Worm (Caenorhabditis elegans): ENCODE data around the gene egl-26.

Gene egl-26

DNA sequence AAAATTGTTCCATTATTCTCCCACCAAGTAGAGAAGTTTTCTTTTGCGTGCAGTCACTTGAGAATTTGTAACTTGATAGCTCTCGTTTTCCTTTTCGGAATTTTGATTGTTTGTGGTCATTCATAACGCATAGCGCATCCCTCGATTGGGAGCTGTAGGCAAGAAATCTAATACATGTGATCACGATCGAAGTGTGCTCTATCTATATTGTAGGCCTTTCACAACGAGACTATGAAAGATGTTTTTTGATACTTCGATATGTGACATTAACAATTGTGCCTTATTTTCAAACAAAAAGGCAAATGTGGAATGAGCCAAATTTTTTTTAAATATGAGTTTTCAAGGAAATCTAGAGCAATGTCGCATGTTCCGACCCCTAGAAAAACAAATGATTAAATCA, 6.4 kb downstream of the egl-26 start:
- peak; percentile 51 for TF ChIP-seq ceh-34 (tag; optimal IDR thresholded peaks at IDR 0.05)
- TF ChIP-seq C08G9.2 (tag; optimal IDR thresholded peaks at IDR 0.05), result no peak

DNA sequence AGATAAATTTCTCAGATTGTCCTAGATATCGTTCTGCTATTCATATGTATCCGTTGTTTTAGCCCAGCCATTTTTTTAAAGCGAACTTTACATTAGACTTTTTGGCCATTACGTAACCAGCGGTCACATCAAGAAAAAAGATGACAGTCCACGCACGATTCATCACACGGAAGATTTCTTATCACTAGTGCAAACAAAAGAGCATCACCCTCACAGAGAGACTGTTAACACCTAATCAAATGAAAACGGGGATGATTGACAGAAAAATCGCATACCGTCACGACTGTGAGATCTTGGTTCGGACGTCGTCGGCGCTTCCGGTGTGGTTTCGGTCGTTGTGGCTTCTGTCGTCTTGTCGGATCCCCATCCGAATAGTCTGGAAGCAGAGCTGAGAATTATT, 7.2 kb downstream of the egl-26 start:
- TF ChIP-seq che-1 (tag; optimal IDR thresholded peaks at IDR 0.05) (no peak), ceh-34 (tag; optimal IDR thresholded peaks at IDR 0.05) (no peak), tbx-7 (tag; optimal IDR thresholded peaks at IDR 0.05) (no peak), unc-55 (GFP tag; optimal IDR thresholded peaks at IDR 0.05) (no peak), dve-1 (tag; optimal IDR thresholded peaks at IDR 0.05) (no peak), ceh-30 (tag; optimal IDR thresholded peaks at IDR 0.05) (no peak), ceh-19 (GFP tag; optimal IDR thresholded peaks at IDR 0.05) (no peak)

DNA sequence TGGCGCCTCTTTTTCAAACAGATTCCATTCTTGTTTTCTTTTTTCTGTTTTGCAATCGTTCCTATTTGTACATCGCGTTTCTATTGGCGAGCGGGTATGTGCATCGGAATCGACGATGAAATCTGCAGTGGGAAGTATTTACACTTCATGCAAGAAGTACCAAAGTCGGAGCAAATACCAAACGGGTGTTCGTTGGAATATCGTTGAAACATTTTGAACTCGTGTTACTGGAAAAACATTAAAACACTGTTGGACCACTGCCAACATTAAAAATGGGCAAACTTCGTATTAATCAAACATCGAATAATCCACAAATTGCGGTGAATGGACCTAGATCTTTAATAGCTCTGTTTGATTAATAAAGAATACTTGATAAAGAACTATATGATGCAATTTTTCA, 9.7 kb downstream of the egl-26 start, which contains the start of gene C23H3.9:
Gene C23H3.9 (minus strand): TSS at position 101 of the 400 bp plus-strand sequence.
- no peak for TF ChIP-seq lim-6 (tag; optimal IDR thresholded peaks at IDR 0.05)
- no peak for TF ChIP-seq dmd-4 (tag; optimal IDR thresholded peaks at IDR 0.05; ENCODE audit: borderline replicate concordance)
- TF ChIP-seq ttx-3 (tag; optimal IDR thresholded peaks at IDR 0.05), result no peak
- TF ChIP-seq hlh-6 (tag; optimal IDR thresholded peaks at IDR 0.05), result no peak
- TF ChIP-seq ceh-30 (tag; optimal IDR thresholded peaks at IDR 0.05), result no peak
- TF ChIP-seq syd-9 (tag; optimal IDR thresholded peaks at IDR 0.05), result no peak
- TF ChIP-seq K02D7.2 (tag; optimal IDR thresholded peaks at IDR 0.05), result no peak
- TF ChIP-seq sox-4 (tag; optimal IDR thresholded peaks at IDR 0.05), result no peak
- TF ChIP-seq fax-1 (tag; optimal IDR thresholded peaks at IDR 0.05), result no peak
- TF ChIP-seq nhr-232 (tag; optimal IDR thresholded peaks at IDR 0.05), result no peak
- TF ChIP-seq ztf-16 (tag; optimal IDR thresholded peaks at IDR 0.05), result no peak
- no peak for TF ChIP-seq mec-3 (tag; optimal IDR thresholded peaks at IDR 0.05; ENCODE audit: borderline replicate concordance)
- TF ChIP-seq ceh-45 (GFP tag; IDR thresholded peaks at IDR 0.05), result no peak
- no peak for TF ChIP-seq ahr-1 (tag; optimal IDR thresholded peaks at IDR 0.05)
- no peak for TF ChIP-seq ceh-24 (tag; optimal IDR thresholded peaks at IDR 0.05)
- no peak for TF ChIP-seq C08G9.2 (tag; optimal IDR thresholded peaks at IDR 0.05)
- no peak for TF ChIP-seq ceh-18 (tag; optimal IDR thresholded peaks at IDR 0.05)
- no peak for TF ChIP-seq ceh-6 (GFP tag; optimal IDR thresholded peaks at IDR 0.05)

DNA sequence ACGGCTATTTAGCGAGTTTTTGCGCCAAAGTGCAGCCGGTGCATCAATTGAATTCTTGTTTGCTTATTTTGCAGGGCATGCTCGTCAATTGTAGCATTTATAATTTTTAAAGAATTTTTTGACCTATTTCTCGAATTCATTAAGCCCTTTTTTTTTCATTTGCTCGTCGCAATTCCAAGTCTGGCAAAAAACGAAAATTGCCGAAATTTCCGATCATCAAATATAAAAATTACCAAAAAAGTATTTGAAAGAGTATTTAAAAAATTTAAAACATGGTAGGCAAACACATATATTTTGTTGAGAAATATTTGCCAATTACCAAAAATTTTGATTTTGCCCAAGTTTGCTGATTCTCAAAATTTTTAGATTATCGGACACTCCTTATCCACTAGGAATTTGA, 14.7 kb downstream of the egl-26 start, which contains the start of gene C50D2.6:
Gene C50D2.6 (plus strand): TSS at position 301 of the 400 bp plus-strand sequence.
- no peak for TF ChIP-seq unc-55 (GFP tag; optimal IDR thresholded peaks at IDR 0.05)

DNA sequence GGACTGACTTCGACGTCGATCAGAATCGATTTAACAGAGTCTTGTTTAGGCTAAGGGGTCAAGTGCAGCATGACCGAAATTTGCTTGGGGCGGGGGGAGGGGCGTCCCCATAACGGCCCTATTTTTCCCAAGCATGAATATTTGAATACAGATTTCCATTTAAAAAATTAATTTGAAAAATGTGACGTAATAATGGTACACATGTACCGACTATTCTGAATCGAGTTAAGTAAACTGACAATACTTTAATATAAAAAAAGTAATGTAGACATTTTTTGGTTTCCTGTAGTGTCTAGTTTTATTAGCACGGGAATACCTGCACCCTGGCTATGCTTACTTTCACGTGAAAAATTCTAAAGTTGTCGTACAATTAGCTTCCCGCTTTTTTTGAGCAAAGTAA, 17.3 kb downstream of the egl-26 start:
- no peak for TF ChIP-seq fkh-6 (tag; optimal IDR thresholded peaks at IDR 0.05)
- no peak for TF ChIP-seq ceh-14 (tag; optimal IDR thresholded peaks at IDR 0.05)
- TF ChIP-seq ceh-48 (tag; optimal IDR thresholded peaks at IDR 0.05), result no peak
- no peak for TF ChIP-seq hlh-15 (tag; optimal IDR thresholded peaks at IDR 0.05)
- TF ChIP-seq F13H6.1 (tag; optimal IDR thresholded peaks at IDR 0.05), result no peak
- no peak for TF ChIP-seq pqm-1 (tag; optimal IDR thresholded peaks at IDR 0.05)
- no peak for TF ChIP-seq madf-2 (tag; optimal IDR thresholded peaks at IDR 0.05)
- TF ChIP-seq unc-55 (GFP tag; optimal IDR thresholded peaks at IDR 0.05), result no peak

DNA sequence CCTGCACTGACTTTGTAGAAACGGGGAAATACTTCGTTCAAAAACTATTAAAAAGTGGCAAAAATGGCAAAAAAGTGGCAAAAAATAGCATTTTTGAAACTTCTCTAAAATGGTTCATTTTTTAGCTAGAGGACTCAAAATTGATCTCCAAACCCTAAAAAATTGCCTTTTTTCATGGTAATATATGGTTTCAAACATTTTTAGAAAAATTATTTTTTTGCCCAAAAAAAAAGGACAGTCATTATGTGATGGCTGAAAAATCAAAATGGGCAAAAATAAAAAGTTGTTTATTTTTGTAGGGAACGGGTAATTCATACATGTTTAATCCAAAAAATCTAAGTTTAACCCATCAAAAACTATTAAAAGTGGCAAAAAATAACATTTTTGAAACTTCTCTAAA, 18.5 kb downstream of the egl-26 start:
- TF ChIP-seq pha-2 (tag; optimal IDR thresholded peaks at IDR 0.05), result no peak
- no peak for TF ChIP-seq nfya-1 (tag; optimal IDR thresholded peaks at IDR 0.05)
- TF ChIP-seq elt-2 (tag; optimal IDR thresholded peaks at IDR 0.05), result no peak
- TF ChIP-seq tbx-7 (tag; optimal IDR thresholded peaks at IDR 0.05), result no peak
- no peak for TF ChIP-seq ahr-1 (tag; optimal IDR thresholded peaks at IDR 0.05)
- no peak for TF ChIP-seq odd-2 (tag; optimal IDR thresholded peaks at IDR 0.05)
- TF ChIP-seq ztf-16 (tag; optimal IDR thresholded peaks at IDR 0.05), result no peak
- TF ChIP-seq ttx-3 (tag; optimal IDR thresholded peaks at IDR 0.05), result no peak
- no peak for TF ChIP-seq ceh-22 (tag; optimal IDR thresholded peaks at IDR 0.05)
- no peak for TF ChIP-seq C08G9.2 (tag; optimal IDR thresholded peaks at IDR 0.05)
- TF ChIP-seq sox-4 (tag; optimal IDR thresholded peaks at IDR 0.05), result no peak
- TF ChIP-seq dmd-4 (tag; optimal IDR thresholded peaks at IDR 0.05; ENCODE audit: borderline replicate concordance), result no peak
- TF ChIP-seq ceh-34 (tag; optimal IDR thresholded peaks at IDR 0.05), result no peak
- TF ChIP-seq pat-9 (tag; optimal IDR thresholded peaks at IDR 0.05), result no peak
- no peak for TF ChIP-seq elt-4 (tag; optimal IDR thresholded peaks at IDR 0.05)
- TF ChIP-seq ceh-2 (tag; optimal IDR thresholded peaks at IDR 0.05), result no peak
- TF ChIP-seq ceh-18 (tag; optimal IDR thresholded peaks at IDR 0.05), result no peak

Data from whole organism, late embryonic.